Worm (Caenorhabditis elegans) whole organism, L2 larva: ENCODE results near the gene F40H3.2.

ENCODE experiments used
- C34F6.9 ChIP-seq: fragments of 150-350 bp; optimal IDR thresholded peaks from 2 replicates; lab custom pipeline; 2014; ENCODE audit warnings: missing biosample characterization, missing genetic modification characterization
- F13H6.1 ChIP-seq: sonication (generic microtip); optimal IDR thresholded peaks from 2 replicates; lab custom pipeline; 2016; ENCODE audit warnings: missing genetic modification characterization, missing compliant biosample characterization
- Y55F3AM.14 ChIP-seq: fragments of 200-800 bp; sonication (Bioruptor generic); optimal IDR thresholded peaks from 2 replicates; lab custom pipeline; 2018; ENCODE audit warnings: mild to moderate bottlenecking, missing genetic modification characterization, missing compliant biosample characterization
- ZK546.5 ChIP-seq: sonication (generic microtip); optimal IDR thresholded peaks from 2 replicates; lab custom pipeline; 2017; ENCODE audit warnings: missing biosample characterization, missing genetic modification characterization
- alr-1 ChIP-seq: fragments of 150-350 bp; optimal IDR thresholded peaks from 2 replicates; lab custom pipeline; 2014; ENCODE audit warnings: missing biosample characterization, missing genetic modification characterization
- ama-1 ChIP-seq: fragments of 150-350 bp; optimal IDR thresholded peaks from 2 replicates; lab custom pipeline; 2018; ENCODE audit warnings: inconsistent platforms
- blmp-1 ChIP-seq: sonication (generic microtip); optimal IDR thresholded peaks from 2 replicates; lab custom pipeline; 2017; ENCODE audit warnings: missing genetic modification characterization, mild to moderate bottlenecking, missing compliant biosample characterization, antibody characterized with exemption, moderate library complexity; ENCODE audit not compliant: insufficient read depth
- ceh-16 ChIP-seq: fragments of 150-350 bp; optimal IDR thresholded peaks from 2 replicates; lab custom pipeline; 2014; ENCODE audit warnings: missing biosample characterization, missing genetic modification characterization
- crh-2 ChIP-seq: sonication (generic microtip); optimal IDR thresholded peaks from 2 replicates; lab custom pipeline; 2017; ENCODE audit warnings: missing biosample characterization, missing genetic modification characterization
- egl-27 ChIP-seq: sonication (generic microtip); optimal IDR thresholded peaks from 3 replicates; lab custom pipeline; 2017; ENCODE audit warnings: missing biosample characterization, missing genetic modification reagents, missing genetic modification characterization
- elt-1 ChIP-seq: fragments of 150-350 bp; optimal IDR thresholded peaks from 2 replicates; lab custom pipeline; 2014; ENCODE audit warnings: missing biosample characterization, missing genetic modification characterization
- fos-1 ChIP-seq: fragments of 150-350 bp; optimal IDR thresholded peaks from 2 replicates; lab custom pipeline; 2014; ENCODE audit warnings: missing biosample characterization, missing genetic modification characterization
- gmeb-1 ChIP-seq: fragments of 150-350 bp; optimal IDR thresholded peaks from 2 replicates; lab custom pipeline; 2014; ENCODE audit warnings: missing biosample characterization, missing genetic modification characterization
- lin-13 ChIP-seq: fragments of 150-350 bp; optimal IDR thresholded peaks from 2 replicates; lab custom pipeline; 2014; ENCODE audit warnings: missing biosample characterization, missing genetic modification reagents, missing genetic modification characterization
- lin-39 ChIP-seq: fragments of 150-350 bp; optimal IDR thresholded peaks from 2 replicates; lab custom pipeline; 2014; ENCODE audit warnings: missing biosample characterization, missing genetic modification reagents, missing genetic modification characterization
- lsy-2 ChIP-seq, 2 experiments: fragments of 150-350 bp in 1 of 2; sonication (generic microtip) in 1 of 2; optimal IDR thresholded peaks; 2 replicates each; lab custom pipeline; 2014 to 2017; ENCODE audit warnings: missing biosample characterization in 2 of 2, missing genetic modification characterization in 2 of 2
- mbf-1 ChIP-seq: sonication (generic microtip); optimal IDR thresholded peaks from 2 replicates; lab custom pipeline; 2017; ENCODE audit warnings: missing biosample characterization, missing genetic modification characterization
- mdl-1 ChIP-seq, 2 experiments: fragments of 150-350 bp in 1 of 2; sonication (generic microtip) in 1 of 2; optimal IDR thresholded peaks; 2 replicates each; lab custom pipeline; 2017; ENCODE audit warnings: missing biosample characterization in 2 of 2, missing genetic modification characterization in 2 of 2
- nhr-10 ChIP-seq: sonication (generic microtip); optimal IDR thresholded peaks from 2 replicates; lab custom pipeline; 2017; ENCODE audit warnings: missing biosample characterization, missing genetic modification characterization
- nhr-12 ChIP-seq: fragments of 150-350 bp; optimal IDR thresholded peaks from 2 replicates; lab custom pipeline; 2014; ENCODE audit warnings: missing biosample characterization, missing genetic modification characterization
- nhr-129 ChIP-seq: fragments of 150-350 bp; optimal IDR thresholded peaks from 2 replicates; lab custom pipeline; 2014; ENCODE audit warnings: missing biosample characterization, missing genetic modification characterization
- nhr-21 ChIP-seq: fragments of 150-350 bp; optimal IDR thresholded peaks from 2 replicates; lab custom pipeline; 2014; ENCODE audit warnings: missing biosample characterization, missing genetic modification characterization
- nhr-23 ChIP-seq: fragments of 150-350 bp; optimal IDR thresholded peaks from 2 replicates; lab custom pipeline; 2014; ENCODE audit warnings: missing biosample characterization, missing genetic modification reagents, missing genetic modification characterization
- nhr-237 ChIP-seq: fragments of 150-350 bp; optimal IDR thresholded peaks from 2 replicates; lab custom pipeline; 2014; ENCODE audit warnings: missing biosample characterization, missing genetic modification characterization
- nhr-25 ChIP-seq: fragments of 150-350 bp; sonication (generic microtip); optimal IDR thresholded peaks from 3 replicates; lab custom pipeline; 2014; ENCODE audit warnings: missing biosample characterization, missing genetic modification characterization
- nhr-77 ChIP-seq: fragments of 150-350 bp; optimal IDR thresholded peaks from 2 replicates; lab custom pipeline; 2014; ENCODE audit warnings: missing biosample characterization, missing genetic modification characterization
- sem-4 ChIP-seq: fragments of 150-350 bp; optimal IDR thresholded peaks from 2 replicates; lab custom pipeline; 2014; ENCODE audit warnings: missing biosample characterization, missing genetic modification reagents, missing genetic modification characterization
- skn-1 ChIP-seq: sonication (generic microtip); optimal IDR thresholded peaks from 2 replicates; lab custom pipeline; 2017; ENCODE audit warnings: missing biosample characterization, missing genetic modification characterization
- sma-3 ChIP-seq: sonication (generic microtip); optimal IDR thresholded peaks from 2 replicates; lab custom pipeline; 2016; ENCODE audit warnings: missing genetic modification reagents, missing genetic modification characterization, missing compliant biosample characterization
- sma-9 ChIP-seq, 2 experiments: fragments of 150-350 bp in 1 of 2; sonication (generic microtip) in 1 of 2; optimal IDR thresholded peaks; 2 replicates each; lab custom pipeline; 2014 to 2016; ENCODE audit warnings: missing genetic modification characterization in 2 of 2, mild to moderate bottlenecking in 1 of 2, missing biosample characterization in 1 of 2, missing compliant biosample characterization in 1 of 2, missing genetic modification reagents in 1 of 2, moderate library complexity in 1 of 2
- snpc-4 ChIP-seq: fragments of 150-350 bp; optimal IDR thresholded peaks from 2 replicates; lab custom pipeline; 2014; ENCODE audit warnings: missing biosample characterization, missing genetic modification characterization
- unc-39 ChIP-seq: fragments of 150-350 bp; optimal IDR thresholded peaks from 2 replicates; lab custom pipeline; 2014; ENCODE audit warnings: missing biosample characterization, missing genetic modification characterization
- unc-55 ChIP-seq: fragments of 150-350 bp; sonication (generic microtip); optimal IDR thresholded peaks from 3 replicates; lab custom pipeline; 2014; ENCODE audit warnings: missing biosample characterization, missing genetic modification reagents, missing genetic modification characterization
- ztf-1 ChIP-seq: fragments of 200-800 bp; sonication (Bioruptor generic); conservative IDR thresholded peaks from 2 replicates; pipeline ENCODE4 v1.3.6; 2022; ENCODE audit warnings: missing genetic modification characterization, missing compliant biosample characterization

F40H3.2 gene

DNA sequence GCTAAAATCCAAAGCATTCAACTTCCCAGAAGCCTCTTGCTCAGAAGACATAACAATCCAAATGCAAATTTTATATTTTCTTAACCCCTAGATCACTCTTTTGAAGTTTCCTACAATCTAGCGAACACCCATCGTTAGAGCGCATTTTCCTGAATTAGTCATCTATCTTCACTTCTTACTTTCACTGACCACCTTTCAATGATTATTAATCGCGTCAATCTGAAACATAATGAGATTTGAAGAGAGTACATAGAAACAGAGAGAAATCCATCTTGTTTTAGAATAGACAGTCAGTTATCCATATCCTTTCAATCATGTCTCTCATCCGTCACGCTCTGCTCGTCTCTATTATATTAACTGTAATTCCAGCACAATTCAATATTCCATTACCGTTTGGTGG is 2.2 kb upstream of the F40H3.2 start, which contains the start of gene F40H3.3:
TSS of gene F40H3.3 (plus strand) at position 280 of the 400 bp plus-strand sequence.
- TF ChIP-seq lin-39 (tag; lab: Kevin White, UChicago): peak; percentile 11
- TF ChIP-seq ama-1 (lab: Kevin White, UChicago): no peak

DNA sequence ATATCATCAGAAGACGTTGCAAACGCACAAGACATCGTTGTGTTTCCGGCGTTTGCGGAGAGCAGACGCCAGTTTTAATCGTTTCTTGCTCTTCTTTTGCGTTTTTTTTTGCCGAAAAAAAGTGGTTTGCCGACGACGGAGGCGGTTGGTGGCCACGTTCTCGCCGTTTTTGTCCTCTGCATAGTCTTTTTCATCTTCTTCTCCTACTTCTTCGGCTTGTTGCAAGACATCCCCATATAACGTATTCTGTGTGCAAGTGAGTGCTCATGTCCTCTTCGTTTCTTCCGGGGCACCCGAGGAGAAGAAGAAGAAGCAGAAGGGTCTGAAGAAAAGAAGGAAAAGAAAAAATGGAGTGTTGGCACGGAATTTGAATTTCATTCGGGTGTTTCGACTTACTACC is 1.6 kb downstream of the F40H3.2 start:
- TF ChIP-seq nhr-21 (tag; lab: Kevin White, UChicago) (no peak), lsy-2 (tag; optimal IDR thresholded peaks at IDR 0.05; lab: Kevin White, UChicago) (no peak), nhr-12 (no peak), C34F6.9 (peak; percentile 7), nhr-237 (tag; lab: Kevin White, UChicago) (no peak), crh-2 (no peak), lin-39 (tag; lab: Kevin White, UChicago) (no peak), nhr-10 (no peak), sem-4 (tag; lab: Kevin White, UChicago) (peak; percentile 46), nhr-129 (tag; lab: Kevin White, UChicago) (no peak), alr-1 (tag; lab: Kevin White, UChicago) (no peak), gmeb-1 (tag; lab: Kevin White, UChicago) (no peak), mbf-1 (tag; lab: Kevin White, UChicago) (no peak), ceh-16 (tag; lab: Kevin White, UChicago) (no peak), blmp-1 (tag; lab: Kevin White, UChicago) (no peak), skn-1 (tag; lab: Kevin White, UChicago) (no peak), ztf-1 (GFP tag; lab: Robert Waterston, UW) (no peak), nhr-77 (tag; lab: Kevin White, UChicago) (no peak), ama-1 (lab: Kevin White, UChicago) (no peak), unc-55 (GFP tag; lab: Kevin White, UChicago) (peak; percentile 1), sma-9 (GFP tag; optimal IDR thresholded peaks at IDR 0.05; lab: Kevin White, UChicago) (peak; percentile 15), sma-9 (tag; optimal IDR thresholded peaks at IDR 0.05; lab: Kevin White, UChicago) (no peak)

DNA sequence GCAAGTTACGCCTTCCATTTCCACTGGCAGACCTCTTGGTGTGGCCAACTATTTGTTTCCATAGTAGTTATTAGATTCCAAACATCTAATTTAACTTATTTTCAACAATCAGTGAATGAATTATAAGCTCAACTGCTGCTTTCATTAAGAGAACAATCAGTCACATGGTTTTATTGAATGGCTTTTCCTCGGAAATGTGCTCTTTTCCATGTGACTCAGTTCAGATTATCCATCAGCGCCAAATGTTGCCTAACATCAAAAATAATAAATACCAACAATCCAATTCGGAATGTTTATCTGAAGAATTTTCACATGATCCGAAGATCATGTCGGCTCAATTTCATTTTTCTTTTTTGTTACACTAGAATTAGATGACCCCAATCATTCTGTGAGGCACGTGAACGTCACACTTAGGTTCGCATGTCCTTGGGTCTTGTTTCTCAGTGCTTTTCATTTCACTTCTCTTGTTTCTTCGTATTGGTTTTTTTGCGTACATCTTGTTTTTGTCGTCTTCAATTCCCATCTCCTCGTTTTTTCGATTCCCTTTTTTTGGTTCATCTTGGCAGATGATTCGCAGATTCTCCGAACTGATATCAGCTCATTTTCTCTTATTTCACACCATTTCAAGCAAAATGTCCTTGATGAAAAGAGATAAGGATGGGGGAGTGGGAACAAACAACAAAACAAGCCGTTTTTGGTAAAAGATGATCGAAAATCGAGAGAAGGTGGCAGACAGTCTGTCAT is 2.9 kb downstream of the F40H3.2 start:
- TF ChIP-seq nhr-25 (tag; lab: Kevin White, UChicago) (peak; percentile 68), C34F6.9 (peak; percentile 36), lsy-2 (tag; optimal IDR thresholded peaks at IDR 0.05; lab: Kevin White, UChicago) (peak in 1 of 2 experiments; percentile 37), unc-39 (tag; lab: Kevin White, UChicago) (no peak), elt-1 (tag; lab: Kevin White, UChicago) (peak; percentile 69), ceh-16 (tag; lab: Kevin White, UChicago) (peak; percentile 61), sma-9 (GFP tag; optimal IDR thresholded peaks at IDR 0.05; lab: Kevin White, UChicago) (peak; percentile 23), sma-9 (tag; optimal IDR thresholded peaks at IDR 0.05; lab: Kevin White, UChicago) (no peak), nhr-129 (tag; lab: Kevin White, UChicago) (peak; percentile 38), sma-3 (peak; percentile 37), blmp-1 (tag; lab: Kevin White, UChicago) (peak; percentile 55), egl-27 (no peak), lin-13 (GFP tag; lab: Kevin White, UChicago) (no peak), mdl-1 (tag; optimal IDR thresholded peaks at IDR 0.05; lab: Kevin White, UChicago) (no peak), nhr-23 (tag; lab: Kevin White, UChicago) (peak; percentile 66), snpc-4 (tag; lab: Kevin White, UChicago) (no peak)

DNA sequence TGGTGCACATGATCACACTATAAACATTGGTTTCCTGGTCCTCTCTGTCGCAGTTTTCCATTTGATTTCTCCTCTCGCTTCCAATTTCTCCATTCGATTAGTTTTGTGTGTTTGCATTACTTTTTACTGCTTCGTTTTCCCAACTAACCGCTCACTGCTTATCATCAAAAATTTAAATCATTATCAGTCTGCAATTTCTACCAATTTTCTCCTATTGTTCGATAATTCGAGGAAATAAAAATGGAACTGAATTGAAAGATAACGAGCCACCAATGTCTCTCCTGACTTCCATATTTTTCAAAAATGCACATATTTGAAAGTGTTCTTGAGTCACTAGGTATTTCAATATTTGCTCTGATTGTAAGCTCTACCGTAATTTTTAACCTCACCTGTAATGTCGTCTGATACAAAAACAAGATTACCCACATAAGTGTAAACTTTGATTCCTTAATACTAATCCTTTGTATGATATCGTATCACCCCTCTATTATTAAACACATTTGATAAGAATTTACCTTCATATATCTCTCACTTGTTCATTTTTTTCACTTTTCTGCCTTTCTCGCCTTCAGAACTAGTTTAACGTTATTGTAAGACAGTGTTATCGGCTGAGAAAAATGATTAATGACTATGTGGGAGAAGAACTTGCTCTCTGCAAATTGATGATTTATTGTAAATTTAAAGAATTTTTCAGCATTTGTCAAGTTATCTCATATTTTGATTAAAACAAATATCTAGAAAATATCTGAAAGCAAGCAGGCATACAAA is 4.7 kb downstream of the F40H3.2 start:
- TF ChIP-seq sma-9 (GFP tag; optimal IDR thresholded peaks at IDR 0.05; lab: Kevin White, UChicago) (peak; percentile 31), sma-9 (tag; optimal IDR thresholded peaks at IDR 0.05; lab: Kevin White, UChicago) (no peak), crh-2 (no peak), C34F6.9 (no peak), nhr-25 (tag; lab: Kevin White, UChicago) (peak; percentile 45), Y55F3AM.14 (GFP tag; lab: Kevin White, UChicago) (no peak), blmp-1 (tag; lab: Kevin White, UChicago) (peak; percentile 62), F13H6.1 (tag; lab: Kevin White, UChicago) (no peak), unc-55 (GFP tag; lab: Kevin White, UChicago) (no peak), fos-1 (tag; lab: Kevin White, UChicago) (peak; percentile 82), ZK546.5 (no peak), egl-27 (no peak), mbf-1 (tag; lab: Kevin White, UChicago) (no peak)
